Worm (Caenorhabditis elegans): ENCODE measurements around the gene R09E10.6.

ce11 chrIV:10302203-10302602, 8.3 kb upstream of the R09E10.6 start, which contains the start of gene R09E10.5:
- TF ChIP-seq tbx-2 (tag; optimal IDR thresholded peaks at IDR 0.05) (no peak), nhr-237 (tag; optimal IDR thresholded peaks at IDR 0.05) (no peak), blmp-1 (tag; optimal IDR thresholded peaks at IDR 0.05) (no peak), nhr-76 (tag; optimal IDR thresholded peaks at IDR 0.05) (no peak), ces-1 (GFP tag; optimal IDR thresholded peaks at IDR 0.05) (no peak), elt-3 (tag; optimal IDR thresholded peaks at IDR 0.05) (no peak), lin-15B (tag; optimal IDR thresholded peaks at IDR 0.05) (no peak), nhr-19 (GFP tag; conservative IDR thresholded peaks at IDR 0.05) (no peak), unc-62 (GFP tag; optimal IDR thresholded peaks at IDR 0.05) (no peak), efl-3 (GFP tag; optimal IDR thresholded peaks at IDR 0.05) (no peak), unc-86 (tag; optimal IDR thresholded peaks at IDR 0.05) (no peak), ama-1 (optimal IDR thresholded peaks at IDR 0.05) (no peak), dpl-1 (GFP tag; optimal IDR thresholded peaks at IDR 0.05) (no peak)

Measured in whole organism, L1 larva.